Fruit fly (Drosophila melanogaster): ENCODE measurements around the gene CG44325.

CG44325 gene

dm6 chrX:9075641-9076324 lies 2.5 kb downstream of the CG44325 start (continued):
- TF ChIP-seq sna (GFP tag; IDR thresholded peaks at IDR 0.05; ENCODE audit: partially characterized antibody): no peak
- no peak for TF ChIP-seq CG1832 (GFP tag; optimal IDR thresholded peaks at IDR 0.05)
- no peak for TF ChIP-seq tx (GFP tag; optimal IDR thresholded peaks at IDR 0.05)
- TF ChIP-seq vvl (GFP tag; IDR thresholded peaks at IDR 0.05): 0 out of 2 replicates have a peak, but pooled peaks have one; percentile 10
- TF ChIP-seq toy (GFP tag; IDR thresholded peaks at IDR 0.05): no peak
- peak; percentile 30 for TF ChIP-seq gem (tag; optimal IDR thresholded peaks at IDR 0.05)
- TF ChIP-seq HLH4C (GFP tag; IDR thresholded peaks at IDR 0.05; ENCODE audit: partially characterized antibody): no peak
- TF ChIP-seq otp (GFP tag; IDR thresholded peaks at IDR 0.05): no peak
- TF ChIP-seq Ptx1 (GFP tag; IDR thresholded peaks at IDR 0.05): 0 out of 2 replicates have a peak, but pooled peaks have one; percentile 11
- no peak for TF ChIP-seq ranshi (GFP tag; IDR thresholded peaks at IDR 0.05)
- TF ChIP-seq CG6765 (GFP tag; optimal IDR thresholded peaks at IDR 0.05): no peak
- TF ChIP-seq chif (GFP tag; optimal IDR thresholded peaks at IDR 0.05): peak in 1 of 2 experiments; percentile 16
- no peak for TF ChIP-seq CG4424 (GFP tag; optimal IDR thresholded peaks at IDR 0.05)
- TF ChIP-seq CG6683 (GFP tag; optimal IDR thresholded peaks at IDR 0.05): no peak
- no peak for TF ChIP-seq CG12744 (GFP tag; optimal IDR thresholded peaks at IDR 0.05)
- no peak for TF ChIP-seq CG17829 (tag; optimal IDR thresholded peaks at IDR 0.05)
- TF ChIP-seq dysf (GFP tag; IDR thresholded peaks at IDR 0.05): 0 out of 3 replicates have a peak, but pooled peaks have one; percentile 30
- peak; percentile 62 for TF ChIP-seq nom (GFP tag; optimal IDR thresholded peaks at IDR 0.05)
- no peak for TF ChIP-seq MTF-1 (GFP tag; optimal IDR thresholded peaks at IDR 0.05; ENCODE audit: borderline replicate concordance)
- TF ChIP-seq odd (GFP tag; optimal IDR thresholded peaks at IDR 0.05): peak; percentile 2
- TF ChIP-seq so (GFP tag; IDR thresholded peaks at IDR 0.05): no peak
- TF ChIP-seq CG6813 (GFP tag; optimal IDR thresholded peaks at IDR 0.05): no peak
- peak; percentile 33; the same call in 1 of the 2 replicates for TF ChIP-seq CG7372 (GFP tag; IDR thresholded peaks at IDR 0.05)
- TF ChIP-seq E2f1 (GFP tag; IDR thresholded peaks at IDR 0.05): no peak
- TF ChIP-seq H15 (GFP tag; IDR thresholded peaks at IDR 0.05): no peak
- TF ChIP-seq psq (GFP tag; optimal IDR thresholded peaks at IDR 0.05): no peak
- peak; percentile 7 for TF ChIP-seq ind (GFP tag; optimal IDR thresholded peaks at IDR 0.05)
- no peak for TF ChIP-seq HmgZ (tag; optimal IDR thresholded peaks at IDR 0.05)
- TF ChIP-seq CG2129 (GFP tag; IDR thresholded peaks at IDR 0.05; ENCODE audit: partially characterized antibody): no peak
- TF ChIP-seq CG17361 (GFP tag; IDR thresholded peaks at IDR 0.05): peak; percentile 50; the same call in 1 of the 3 replicates
- 0 out of 2 replicates have a peak, but pooled peaks have one; percentile 10 for TF ChIP-seq sisA (GFP tag; IDR thresholded peaks at IDR 0.05)
- TF ChIP-seq croc (GFP tag; conservative IDR thresholded peaks at IDR 0.05): no peak
- no peak for TF ChIP-seq CG11093 (GFP tag; IDR thresholded peaks at IDR 0.05)
- TF ChIP-seq wek (GFP tag; optimal IDR thresholded peaks at IDR 0.05): no peak
- TF ChIP-seq tup (GFP tag; optimal IDR thresholded peaks at IDR 0.05): no peak
- TF ChIP-seq CG12391 (tag; optimal IDR thresholded peaks at IDR 0.05): peak; percentile 11
- no peak for TF ChIP-seq CG1602 (GFP tag; optimal IDR thresholded peaks at IDR 0.05)
- TF ChIP-seq CG13424 (tag; optimal IDR thresholded peaks at IDR 0.05): peak; percentile 34
- no peak for TF ChIP-seq ttk (GFP tag; IDR thresholded peaks at IDR 0.05)
- no peak for TF ChIP-seq eyg (GFP tag; optimal IDR thresholded peaks at IDR 0.05)
- TF ChIP-seq Mad (GFP tag; optimal IDR thresholded peaks at IDR 0.05): no peak
- TF ChIP-seq CG12155 (GFP tag; optimal IDR thresholded peaks at IDR 0.05): no peak
- TF ChIP-seq CG14860 (GFP tag; IDR thresholded peaks at IDR 0.05; ENCODE audit: partially characterized antibody): no peak
- TF ChIP-seq oc (tag; optimal IDR thresholded peaks at IDR 0.05): no peak
- peak; percentile 18 for TF ChIP-seq CG7556 (GFP tag; optimal IDR thresholded peaks at IDR 0.05)
- peak; percentile 41; the same call in 1 of the 2 replicates for TF ChIP-seq CG31441 (GFP tag; IDR thresholded peaks at IDR 0.05)
- no peak for TF ChIP-seq grn (GFP tag; optimal IDR thresholded peaks at IDR 0.05)
- TF ChIP-seq CG17186 (GFP tag; optimal IDR thresholded peaks at IDR 0.05): no peak
- TF ChIP-seq kni (GFP tag; optimal IDR thresholded peaks at IDR 0.05): no peak

Data from whole organism, embryonic.